Worm (Caenorhabditis elegans): ENCODE results near the gene C06C3.12.

ce11 chrII:9418065-9418567 lies 43.2 kb downstream of the C06C3.12 start, which contains the start of the genes M176.4 and M176.16:
- TF ChIP-seq unc-62 (GFP tag; optimal IDR thresholded peaks at IDR 0.05) (no peak), nhr-12 (tag; optimal IDR thresholded peaks at IDR 0.05) (no peak), ztf-11 (tag; optimal IDR thresholded peaks at IDR 0.05) (no peak)
